Fruit fly (Drosophila melanogaster): Measurements from ENCODE around the gene EndoGI.

DNA sequence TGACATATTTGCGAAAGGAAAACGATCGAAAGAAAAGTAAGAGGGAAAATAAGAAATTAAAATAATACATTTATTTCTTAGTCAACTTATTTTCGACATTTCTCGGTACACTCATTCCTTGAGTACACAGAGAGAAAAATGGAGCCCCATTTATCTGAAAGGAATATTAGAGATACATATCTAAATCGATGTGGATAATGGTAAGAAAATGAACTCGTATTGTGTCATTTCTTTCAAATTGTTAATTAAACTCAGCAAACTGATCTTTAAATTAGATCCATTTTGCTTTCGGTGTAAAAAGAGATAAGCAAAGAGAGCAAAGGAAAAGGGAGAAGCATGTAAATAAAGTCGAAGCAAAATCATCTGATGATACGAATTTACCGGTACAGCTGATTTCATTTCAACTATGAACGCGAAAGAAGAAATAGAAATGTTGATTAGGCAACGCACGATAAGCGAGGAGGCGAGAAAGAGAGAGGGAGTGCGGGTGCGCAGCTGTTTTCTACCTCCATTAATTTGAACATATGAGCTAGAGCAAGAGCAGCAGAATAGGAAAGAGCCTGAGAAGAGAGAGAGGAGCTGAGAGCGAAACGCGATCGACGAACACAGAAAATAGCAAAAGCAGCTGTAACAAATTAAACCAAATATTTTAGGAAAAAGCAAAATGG is 28.3 kb downstream of the EndoGI start:
- TF ChIP-seq EcR (GFP tag; optimal IDR thresholded peaks at IDR 0.05), result no peak
- no peak for TF ChIP-seq Dll (optimal IDR thresholded peaks at IDR 0.05)
